Fruit fly (Drosophila melanogaster): ENCODE measurements around the gene Pex12.
A peak's percentile ranks its signal among the peaks of the same experiment; 100 is the strongest.

Gene Pex12

DNA sequence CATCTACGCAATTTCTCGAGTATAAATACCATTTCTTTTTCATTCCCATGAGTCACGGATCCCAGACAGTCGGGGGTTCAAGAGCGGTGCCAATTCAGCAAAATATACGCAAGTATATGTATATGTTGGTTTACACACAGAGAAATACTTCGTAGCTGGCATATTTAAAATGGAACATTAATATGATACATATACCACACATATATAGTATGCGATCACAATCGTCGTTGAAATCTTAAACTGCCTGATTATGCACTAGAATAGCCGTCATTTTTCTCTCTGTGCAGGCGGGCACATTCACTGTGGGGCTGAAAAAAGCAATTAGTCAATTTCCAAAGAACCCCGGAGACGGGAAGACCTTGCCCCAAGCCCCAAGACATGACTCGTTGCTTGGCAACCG is 25.9 kb downstream of the Pex12 start (continued):
- TF ChIP-seq pan (optimal IDR thresholded peaks at IDR 0.05) (no peak), pan (GFP tag; optimal IDR thresholded peaks at IDR 0.05 in 1 of 2, IDR thresholded peaks at IDR 0.05 in 1 of 2) (peak in 1 of 2 experiments; percentile 83), hb (GFP tag; IDR thresholded peaks at IDR 0.05; ENCODE audit: partially characterized antibody) (no peak), bsh (GFP tag; optimal IDR thresholded peaks at IDR 0.05) (peak; percentile 70 to 86), CG15269 (tag; optimal IDR thresholded peaks at IDR 0.05) (peak; percentile 70), exex (tag; optimal IDR thresholded peaks at IDR 0.05) (peak; percentile 24), cwo (GFP tag; optimal IDR thresholded peaks at IDR 0.05) (peak; percentile 72), Antp (GFP tag; optimal IDR thresholded peaks at IDR 0.05) (no peak), CG5953 (GFP tag; IDR thresholded peaks at IDR 0.05) (no peak), Tbp (GFP tag; optimal IDR thresholded peaks at IDR 0.05) (no peak), ato (GFP tag; IDR thresholded peaks at IDR 0.05; ENCODE audit: partially characterized antibody) (no peak), Gsc (GFP tag; IDR thresholded peaks at IDR 0.05) (peak; percentile 31; the same call in 1 of the 2 replicates), CG7745 (tag; optimal IDR thresholded peaks at IDR 0.05) (no peak), Sox102F (GFP tag; optimal IDR thresholded peaks at IDR 0.05) (peak; percentile 77), zfh1 (GFP tag; IDR thresholded peaks at IDR 0.05) (peak; percentile 76), ERR (GFP tag; optimal IDR thresholded peaks at IDR 0.05) (no peak), CG34422 (GFP tag; IDR thresholded peaks at IDR 0.05) (peak; percentile 68; the same call in 1 of the 3 replicates), cg (GFP tag; optimal IDR thresholded peaks at IDR 0.05) (no peak), Bteb2 (GFP tag; optimal IDR thresholded peaks at IDR 0.05) (peak; percentile 31), Neu2 (GFP tag; optimal IDR thresholded peaks at IDR 0.05; ENCODE audit: borderline replicate concordance) (no peak), CG17612 (GFP tag; IDR thresholded peaks at IDR 0.05) (peak; percentile 55; the same call in 1 of the 2 replicates), p53 (GFP tag; optimal IDR thresholded peaks at IDR 0.05) (no peak), CG9215 (GFP tag; IDR thresholded peaks at IDR 0.05) (peak; percentile 80), CG1602 (GFP tag; optimal IDR thresholded peaks at IDR 0.05) (peak; percentile 52), CG16863 (GFP tag; optimal IDR thresholded peaks at IDR 0.05) (peak; percentile 41), ase (GFP tag; IDR thresholded peaks at IDR 0.05) (peak; percentile 66), CG8089 (GFP tag; optimal IDR thresholded peaks at IDR 0.05) (peak; percentile 57), CG2678 (tag; optimal IDR thresholded peaks at IDR 0.05) (peak; percentile 83), so (GFP tag; IDR thresholded peaks at IDR 0.05) (peak; percentile 78), CG13287 (GFP tag; IDR thresholded peaks at IDR 0.05; ENCODE audit: partially characterized antibody) (no peak), CG6813 (GFP tag; optimal IDR thresholded peaks at IDR 0.05) (peak; percentile 69), NC2α (GFP tag; optimal IDR thresholded peaks at IDR 0.05) (no peak), yki (optimal IDR thresholded peaks at IDR 0.05) (no peak), Ets97D (GFP tag; optimal IDR thresholded peaks at IDR 0.05) (peak; percentile 14), CG17568 (GFP tag; optimal IDR thresholded peaks at IDR 0.05) (peak; percentile 18), CG33213 (GFP tag; optimal IDR thresholded peaks at IDR 0.05) (no peak), NC2β (GFP tag; optimal IDR thresholded peaks at IDR 0.05) (peak; percentile 50), schlank (tag; optimal IDR thresholded peaks at IDR 0.05) (peak; percentile 78), CG12769 (tag; optimal IDR thresholded peaks at IDR 0.05) (peak; percentile 90), aop (GFP tag; IDR thresholded peaks at IDR 0.05) (no peak), jing (GFP tag; optimal IDR thresholded peaks at IDR 0.05) (no peak), hth (optimal IDR thresholded peaks at IDR 0.05) (no peak), Hr78 (GFP tag; optimal IDR thresholded peaks at IDR 0.05) (no peak), CG8388 (GFP tag; optimal IDR thresholded peaks at IDR 0.05) (peak; percentile 47), CG17359 (tag; optimal IDR thresholded peaks at IDR 0.05) (peak; percentile 70), crc (GFP tag; optimal IDR thresholded peaks at IDR 0.05) (no peak), CG18262 (tag; optimal IDR thresholded peaks at IDR 0.05) (peak; percentile 67), dmrt11E (tag; optimal IDR thresholded peaks at IDR 0.05) (peak; percentile 45), h (optimal IDR thresholded peaks at IDR 0.05) (no peak), salm (tag; optimal IDR thresholded peaks at IDR 0.05) (no peak), mirr (GFP tag; optimal IDR thresholded peaks at IDR 0.05) (peak; percentile 49)
